Worm (Caenorhabditis elegans): ENCODE data around the gene R09F10.1.

DNA sequence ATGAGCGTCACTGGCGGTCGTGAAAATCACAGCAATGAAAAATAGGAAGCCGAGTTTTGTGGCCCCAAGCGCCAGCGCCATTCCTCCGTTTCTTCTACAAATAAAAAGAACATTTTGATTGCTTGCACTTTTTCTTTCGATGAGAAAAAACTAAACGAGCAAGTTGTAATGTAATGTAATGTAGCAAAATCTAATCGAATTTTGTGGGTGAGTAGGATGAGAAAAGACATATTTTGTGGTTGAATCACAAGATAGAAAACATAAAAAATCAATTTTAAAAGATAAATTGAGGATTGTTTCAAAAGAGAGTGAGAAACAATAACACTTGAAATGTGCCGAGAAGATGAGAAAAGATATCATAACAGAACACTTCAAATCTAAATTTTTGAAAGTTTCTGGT is 15.8 kb upstream of the R09F10.1 start, which contains the start of gene R09F10.5:
- TF ChIP-seq pes-1 (GFP tag; IDR thresholded peaks at IDR 0.05) (no peak), ama-1 (optimal IDR thresholded peaks at IDR 0.05) (no peak), aly-1 (tag; optimal IDR thresholded peaks at IDR 0.05) (no peak)

Measured in whole organism, early embryonic.